Worm (Caenorhabditis elegans) whole organism, young adult: ENCODE data around the gene fbxb-48.

Experiments used
- pha-4 ChIP-seq: fragments of 150-350 bp; sonication (generic microtip); optimal IDR thresholded peaks from 2 replicates; lab custom pipeline; 2014; ENCODE audit warnings: missing biosample characterization, missing genetic modification reagents, missing genetic modification characterization
- ztf-6 ChIP-seq: fragments of 200-800 bp; sonication (Bioruptor generic); IDR thresholded peaks from 2 replicates; pipeline ENCODE4 v1.3.6; 2022; ENCODE audit warnings: missing genetic modification reagents, missing genetic modification characterization, missing compliant biosample characterization

DNA sequence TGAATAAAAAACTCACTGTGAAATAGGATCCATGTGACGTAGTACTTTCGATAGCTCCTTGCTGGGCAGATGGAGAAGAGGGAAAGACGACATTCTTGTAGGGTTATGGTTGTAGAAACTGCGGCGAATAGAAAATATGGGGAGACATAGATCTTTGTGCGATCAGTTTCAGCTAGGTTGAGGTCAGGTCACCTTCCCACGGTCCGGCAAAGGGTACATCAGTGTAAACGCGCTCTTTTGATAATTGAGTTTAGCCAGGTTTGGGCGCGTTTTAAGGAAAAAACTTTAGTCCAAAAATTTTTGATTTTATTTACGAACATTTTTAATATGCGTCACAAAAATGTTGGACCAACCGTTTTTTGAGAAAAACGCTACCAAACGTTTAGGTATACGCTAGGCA is 37.0 kb upstream of the fbxb-48 start, which contains the start of gene F36H5.17:
- TF ChIP-seq pha-4 (no peak), ztf-6 (GFP tag; lab: Robert Waterston, UW) (no peak)
